Worm (Caenorhabditis elegans) whole organism, L2 larva: ENCODE results near the gene F21C10.19.
A peak's percentile ranks its signal among the peaks of the same experiment; 100 is the strongest.

Experiments used
- C34F6.9 ChIP-seq: fragments of 150-350 bp; optimal IDR thresholded peaks from 2 replicates; lab custom pipeline; 2014; ENCODE audit warnings: missing biosample characterization, missing genetic modification characterization
- F13H6.1 ChIP-seq: sonication (generic microtip); optimal IDR thresholded peaks from 2 replicates; lab custom pipeline; 2016; ENCODE audit warnings: missing genetic modification characterization, missing compliant biosample characterization
- R02D3.7 ChIP-seq: fragments of 150-350 bp; optimal IDR thresholded peaks from 2 replicates; lab custom pipeline; 2014; ENCODE audit warnings: missing biosample characterization, missing genetic modification characterization
- Y55F3AM.14 ChIP-seq: fragments of 200-800 bp; sonication (Bioruptor generic); optimal IDR thresholded peaks from 2 replicates; lab custom pipeline; 2018; ENCODE audit warnings: mild to moderate bottlenecking, missing genetic modification characterization, missing compliant biosample characterization
- ZK546.5 ChIP-seq: sonication (generic microtip); optimal IDR thresholded peaks from 2 replicates; lab custom pipeline; 2017; ENCODE audit warnings: missing biosample characterization, missing genetic modification characterization
- alr-1 ChIP-seq: fragments of 150-350 bp; optimal IDR thresholded peaks from 2 replicates; lab custom pipeline; 2014; ENCODE audit warnings: missing biosample characterization, missing genetic modification characterization
- aly-2 ChIP-seq: fragments of 150-350 bp; optimal IDR thresholded peaks from 2 replicates; lab custom pipeline; 2014; ENCODE audit warnings: missing biosample characterization, missing genetic modification characterization
- ama-1 ChIP-seq: fragments of 150-350 bp; optimal IDR thresholded peaks from 2 replicates; lab custom pipeline; 2018; ENCODE audit warnings: inconsistent platforms
- blmp-1 ChIP-seq: sonication (generic microtip); optimal IDR thresholded peaks from 2 replicates; lab custom pipeline; 2017; ENCODE audit warnings: missing genetic modification characterization, mild to moderate bottlenecking, missing compliant biosample characterization, antibody characterized with exemption, moderate library complexity; ENCODE audit not compliant: insufficient read depth
- ceh-16 ChIP-seq: fragments of 150-350 bp; optimal IDR thresholded peaks from 2 replicates; lab custom pipeline; 2014; ENCODE audit warnings: missing biosample characterization, missing genetic modification characterization
- crh-2 ChIP-seq: sonication (generic microtip); optimal IDR thresholded peaks from 2 replicates; lab custom pipeline; 2017; ENCODE audit warnings: missing biosample characterization, missing genetic modification characterization
- dmd-4 ChIP-seq: sonication (generic microtip); optimal IDR thresholded peaks from 2 replicates; lab custom pipeline; 2017; ENCODE audit warnings: missing biosample characterization, missing genetic modification characterization
- egl-27 ChIP-seq: sonication (generic microtip); optimal IDR thresholded peaks from 3 replicates; lab custom pipeline; 2017; ENCODE audit warnings: missing biosample characterization, missing genetic modification reagents, missing genetic modification characterization
- elt-3 ChIP-seq: sonication (generic microtip); optimal IDR thresholded peaks from 2 replicates; lab custom pipeline; 2017; ENCODE audit warnings: missing biosample characterization, missing genetic modification characterization
- fos-1 ChIP-seq: fragments of 150-350 bp; optimal IDR thresholded peaks from 2 replicates; lab custom pipeline; 2014; ENCODE audit warnings: missing biosample characterization, missing genetic modification characterization
- gmeb-1 ChIP-seq: fragments of 150-350 bp; optimal IDR thresholded peaks from 2 replicates; lab custom pipeline; 2014; ENCODE audit warnings: missing biosample characterization, missing genetic modification characterization
- lin-11 ChIP-seq: fragments of 150-350 bp; sonication (generic microtip); optimal IDR thresholded peaks from 2 replicates; lab custom pipeline; 2014; ENCODE audit warnings: missing biosample characterization, missing genetic modification characterization, inconsistent platforms, mixed read lengths
- lin-13 ChIP-seq: fragments of 150-350 bp; optimal IDR thresholded peaks from 2 replicates; lab custom pipeline; 2014; ENCODE audit warnings: missing biosample characterization, missing genetic modification reagents, missing genetic modification characterization
- lin-39 ChIP-seq: fragments of 150-350 bp; optimal IDR thresholded peaks from 2 replicates; lab custom pipeline; 2014; ENCODE audit warnings: missing biosample characterization, missing genetic modification reagents, missing genetic modification characterization
- lsy-2 ChIP-seq, 2 experiments: fragments of 150-350 bp in 1 of 2; sonication (generic microtip) in 1 of 2; optimal IDR thresholded peaks; 2 replicates each; lab custom pipeline; 2014 to 2017; ENCODE audit warnings: missing biosample characterization in 2 of 2, missing genetic modification characterization in 2 of 2
- mbf-1 ChIP-seq: sonication (generic microtip); optimal IDR thresholded peaks from 2 replicates; lab custom pipeline; 2017; ENCODE audit warnings: missing biosample characterization, missing genetic modification characterization
- mdl-1 ChIP-seq, 2 experiments: fragments of 150-350 bp in 1 of 2; sonication (generic microtip) in 1 of 2; optimal IDR thresholded peaks; 2 replicates each; lab custom pipeline; 2017; ENCODE audit warnings: missing biosample characterization in 2 of 2, missing genetic modification characterization in 2 of 2
- nhr-10 ChIP-seq: sonication (generic microtip); optimal IDR thresholded peaks from 2 replicates; lab custom pipeline; 2017; ENCODE audit warnings: missing biosample characterization, missing genetic modification characterization
- nhr-11 ChIP-seq: fragments of 150-350 bp; optimal IDR thresholded peaks from 2 replicates; lab custom pipeline; 2014; ENCODE audit warnings: missing biosample characterization, missing genetic modification characterization
- nhr-12 ChIP-seq: fragments of 150-350 bp; optimal IDR thresholded peaks from 2 replicates; lab custom pipeline; 2014; ENCODE audit warnings: missing biosample characterization, missing genetic modification characterization
- nhr-129 ChIP-seq: fragments of 150-350 bp; optimal IDR thresholded peaks from 2 replicates; lab custom pipeline; 2014; ENCODE audit warnings: missing biosample characterization, missing genetic modification characterization
- nhr-21 ChIP-seq: fragments of 150-350 bp; optimal IDR thresholded peaks from 2 replicates; lab custom pipeline; 2014; ENCODE audit warnings: missing biosample characterization, missing genetic modification characterization
- nhr-237 ChIP-seq: fragments of 150-350 bp; optimal IDR thresholded peaks from 2 replicates; lab custom pipeline; 2014; ENCODE audit warnings: missing biosample characterization, missing genetic modification characterization
- nhr-6 ChIP-seq: fragments of 150-350 bp; optimal IDR thresholded peaks from 2 replicates; lab custom pipeline; 2014; ENCODE audit warnings: missing biosample characterization, missing genetic modification characterization
- nhr-77 ChIP-seq: fragments of 150-350 bp; optimal IDR thresholded peaks from 2 replicates; lab custom pipeline; 2014; ENCODE audit warnings: missing biosample characterization, missing genetic modification characterization
- peb-1 ChIP-seq: fragments of 150-350 bp; optimal IDR thresholded peaks from 2 replicates; lab custom pipeline; 2014; ENCODE audit warnings: missing biosample characterization, missing genetic modification characterization
- sem-4 ChIP-seq: fragments of 150-350 bp; optimal IDR thresholded peaks from 2 replicates; lab custom pipeline; 2014; ENCODE audit warnings: missing biosample characterization, missing genetic modification reagents, missing genetic modification characterization
- skn-1 ChIP-seq: sonication (generic microtip); optimal IDR thresholded peaks from 2 replicates; lab custom pipeline; 2017; ENCODE audit warnings: missing biosample characterization, missing genetic modification characterization
- sma-3 ChIP-seq: sonication (generic microtip); optimal IDR thresholded peaks from 2 replicates; lab custom pipeline; 2016; ENCODE audit warnings: missing genetic modification reagents, missing genetic modification characterization, missing compliant biosample characterization
- sma-9 ChIP-seq, 2 experiments: fragments of 150-350 bp in 1 of 2; sonication (generic microtip) in 1 of 2; optimal IDR thresholded peaks; 2 replicates each; lab custom pipeline; 2014 to 2016; ENCODE audit warnings: missing genetic modification characterization in 2 of 2, mild to moderate bottlenecking in 1 of 2, missing biosample characterization in 1 of 2, missing compliant biosample characterization in 1 of 2, missing genetic modification reagents in 1 of 2, moderate library complexity in 1 of 2
- snpc-4 ChIP-seq: fragments of 150-350 bp; optimal IDR thresholded peaks from 2 replicates; lab custom pipeline; 2014; ENCODE audit warnings: missing biosample characterization, missing genetic modification characterization
- unc-39 ChIP-seq: fragments of 150-350 bp; optimal IDR thresholded peaks from 2 replicates; lab custom pipeline; 2014; ENCODE audit warnings: missing biosample characterization, missing genetic modification characterization
- unc-55 ChIP-seq: fragments of 150-350 bp; sonication (generic microtip); optimal IDR thresholded peaks from 3 replicates; lab custom pipeline; 2014; ENCODE audit warnings: missing biosample characterization, missing genetic modification reagents, missing genetic modification characterization
- unc-62 ChIP-seq: fragments of 150-350 bp; optimal IDR thresholded peaks from 2 replicates; lab custom pipeline; 2014; ENCODE audit warnings: missing biosample characterization, missing genetic modification reagents, missing genetic modification characterization
- zag-1 ChIP-seq: fragments of 150-350 bp; optimal IDR thresholded peaks from 2 replicates; lab custom pipeline; 2014; ENCODE audit warnings: missing biosample characterization, missing genetic modification characterization
- ztf-1 ChIP-seq: fragments of 200-800 bp; sonication (Bioruptor generic); conservative IDR thresholded peaks from 2 replicates; pipeline ENCODE4 v1.3.6; 2022; ENCODE audit warnings: missing genetic modification characterization, missing compliant biosample characterization
- ztf-11 ChIP-seq: sonication (generic microtip); optimal IDR thresholded peaks from 2 replicates; lab custom pipeline; 2017; ENCODE audit warnings: missing biosample characterization, missing genetic modification characterization
- ztf-4 ChIP-seq: fragments of 150-350 bp; optimal IDR thresholded peaks from 2 replicates; lab custom pipeline; 2014; ENCODE audit warnings: missing biosample characterization, missing genetic modification characterization

Gene F21C10.19

DNA sequence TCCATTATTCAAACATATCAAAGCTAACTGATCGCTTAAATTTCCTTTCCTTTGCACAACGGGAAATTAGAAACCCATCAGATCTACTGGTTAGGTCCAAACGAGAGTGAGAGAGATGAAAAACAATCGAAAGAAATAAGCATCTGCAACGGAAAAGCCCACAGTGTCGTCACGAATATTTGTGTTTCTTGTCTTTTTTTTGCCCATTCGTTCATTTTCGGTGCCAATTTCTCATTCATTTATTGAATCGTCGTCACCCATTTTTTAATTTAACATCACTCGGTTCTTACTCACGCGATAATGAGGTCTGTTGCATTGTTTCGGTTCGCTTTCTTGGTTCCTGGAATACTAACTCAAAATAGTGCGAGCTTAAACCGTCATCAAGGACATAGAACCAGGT is 6.7 kb upstream of the F21C10.19 start, which contains the start of gene F21C10.6:
F21C10.6 (plus strand) TSS at position 301 of the 400 bp plus-strand sequence.
- TF ChIP-seq nhr-6 = no peak
- TF ChIP-seq crh-2 (tag; lab: Kevin White, UChicago) = no peak
- TF ChIP-seq fos-1 (tag; lab: Kevin White, UChicago) = no peak
- no peak for TF ChIP-seq dmd-4 (tag; lab: Kevin White, UChicago)
- no peak for TF ChIP-seq nhr-129 (tag; lab: Kevin White, UChicago)
- no peak for TF ChIP-seq alr-1 (tag; lab: Kevin White, UChicago)
- no peak for TF ChIP-seq Y55F3AM.14

- no peak for TF ChIP-seq egl-27 (tag; lab: Kevin White, UChicago)
- TF ChIP-seq nhr-12 = no peak
- TF ChIP-seq mdl-1 (tag; optimal IDR thresholded peaks at IDR 0.05; lab: Kevin White, UChicago) = no peak
- TF ChIP-seq unc-62 = no peak
- no peak for TF ChIP-seq lin-11 (tag; lab: Kevin White, UChicago)
- TF ChIP-seq ama-1 (lab: Kevin White, UChicago) = no peak
- TF ChIP-seq nhr-21 (tag; lab: Kevin White, UChicago) = no peak
- TF ChIP-seq ceh-16 = no peak
- TF ChIP-seq sem-4 = no peak
- no peak for TF ChIP-seq fos-1 (tag; lab: Kevin White, UChicago)
- no peak for TF ChIP-seq blmp-1 (tag; lab: Kevin White, UChicago)
- no peak for TF ChIP-seq lsy-2 (tag; optimal IDR thresholded peaks at IDR 0.05; lab: Kevin White, UChicago)
- no peak for TF ChIP-seq aly-2 (tag; lab: Kevin White, UChicago)
Observed at ce11 chrV:9125345-9125744, 5.5 kb upstream of the F21C10.19 start, which contains the start of gene F21C10.5. Gene F21C10.5 (plus strand): TSS chrV:9125645.

- TF ChIP-seq lsy-2 (tag; optimal IDR thresholded peaks at IDR 0.05; lab: Kevin White, UChicago) (no peak), crh-2 (tag; lab: Kevin White, UChicago) (no peak), elt-3 (tag; lab: Kevin White, UChicago) (no peak)
- TF ChIP-seq, all 48 proteins: peak for 0
Observed at ce11 chrV:9126316-9126715, 4.5 kb upstream of the F21C10.19 start, which contains the start of gene F21C10.4. Gene F21C10.4 (plus strand): TSS chrV:9126616.

ce11 chrV:9127773-9128172 is 3.1 kb upstream of the F21C10.19 start, which contains the start of gene F21C10.3:
Gene F21C10.3 (plus strand): TSS chrV:9128073.
- TF ChIP-seq sem-4 (no peak), nhr-6 (no peak), ztf-1 (GFP tag; lab: Robert Waterston, UW) (no peak), skn-1 (tag; lab: Kevin White, UChicago) (no peak), crh-2 (tag; lab: Kevin White, UChicago) (no peak), ztf-11 (tag; lab: Kevin White, UChicago) (no peak), lin-13 (GFP tag; lab: Kevin White, UChicago) (no peak)

DNA sequence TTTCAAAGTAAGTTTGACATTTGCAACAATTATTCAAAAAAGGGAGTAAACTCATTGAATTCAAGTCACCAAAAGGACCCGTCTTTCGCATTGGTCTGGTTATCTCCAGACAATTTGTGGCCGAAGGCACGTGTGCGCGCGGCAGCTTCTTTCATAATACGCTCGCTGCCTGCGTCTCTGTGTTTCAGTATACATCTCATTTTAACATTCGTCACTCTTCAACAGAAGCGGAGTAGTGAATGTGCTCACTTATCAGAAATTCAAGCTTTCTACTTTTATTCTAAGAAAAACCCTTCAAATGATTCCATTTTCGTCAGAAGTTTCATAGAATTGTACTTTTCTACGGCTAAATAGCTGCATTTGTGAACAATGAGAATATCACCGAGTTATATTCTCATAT is 2.3 kb upstream of the F21C10.19 start:
- TF ChIP-seq R02D3.7 = no peak
- no peak for TF ChIP-seq ztf-1 (GFP tag; lab: Robert Waterston, UW)
- TF ChIP-seq fos-1 (tag; lab: Kevin White, UChicago) = no peak
- TF ChIP-seq unc-39 (tag; lab: Kevin White, UChicago) = no peak
- TF ChIP-seq ceh-16 = no peak
- no peak for TF ChIP-seq F13H6.1
- no peak for TF ChIP-seq skn-1 (tag; lab: Kevin White, UChicago)
- TF ChIP-seq gmeb-1 (tag; lab: Kevin White, UChicago) = no peak
- peak; percentile 87 for TF ChIP-seq C34F6.9 (tag; lab: Kevin White, UChicago)
- TF ChIP-seq elt-3 (tag; lab: Kevin White, UChicago) = no peak
- no peak for TF ChIP-seq sma-3 (GFP tag; lab: Kevin White, UChicago)
- no peak for TF ChIP-seq nhr-12
- no peak for TF ChIP-seq egl-27 (tag; lab: Kevin White, UChicago)
- peak; percentile 56 for TF ChIP-seq zag-1 (tag; lab: Kevin White, UChicago)
- TF ChIP-seq unc-62 = no peak
- TF ChIP-seq ztf-4 (tag; lab: Kevin White, UChicago) = no peak
- TF ChIP-seq lin-13 (GFP tag; lab: Kevin White, UChicago) = peak; percentile 45
- TF ChIP-seq sem-4 = no peak
- TF ChIP-seq nhr-77 (tag; lab: Kevin White, UChicago) = no peak
- TF ChIP-seq blmp-1 (tag; lab: Kevin White, UChicago) = no peak
- TF ChIP-seq peb-1 (tag; lab: Kevin White, UChicago) = no peak
- TF ChIP-seq nhr-21 (tag; lab: Kevin White, UChicago) = peak; percentile 75
- TF ChIP-seq ZK546.5 = no peak
- no peak for TF ChIP-seq nhr-10
- TF ChIP-seq sma-9 (GFP tag; optimal IDR thresholded peaks at IDR 0.05; lab: Kevin White, UChicago) = peak; percentile 73
- TF ChIP-seq sma-9 (tag; optimal IDR thresholded peaks at IDR 0.05; lab: Kevin White, UChicago) = no peak
- TF ChIP-seq aly-2 (tag; lab: Kevin White, UChicago) = no peak
- no peak for TF ChIP-seq lin-39 (tag; lab: Kevin White, UChicago)
- TF ChIP-seq mbf-1 (tag; lab: Kevin White, UChicago) = no peak
- no peak for TF ChIP-seq nhr-11 (tag; lab: Kevin White, UChicago)
- no peak for TF ChIP-seq nhr-237
- no peak for TF ChIP-seq Y55F3AM.14
- peak; percentile 75 for TF ChIP-seq unc-55 (GFP tag; lab: Kevin White, UChicago)
- no peak for TF ChIP-seq snpc-4 (tag; lab: Kevin White, UChicago)
